Worm (Caenorhabditis elegans) whole organism, early embryonic: Measurements from ENCODE around the gene K10D2.8.
A peak's percentile ranks its signal among the peaks of the same experiment; 100 is the strongest.

ENCODE experiments used
- B0310.2 ChIP-seq: sonication (generic microtip); optimal IDR thresholded peaks from 2 replicates; lab custom pipeline; 2016; ENCODE audit warnings: mild to moderate bottlenecking, missing genetic modification characterization, missing compliant biosample characterization
- F13C5.2 ChIP-seq: sonication (generic microtip); optimal IDR thresholded peaks from 2 replicates; lab custom pipeline; 2017; ENCODE audit warnings: mild to moderate bottlenecking, missing genetic modification characterization, inconsistent platforms, missing compliant biosample characterization
- aly-1 ChIP-seq: sonication (generic microtip); optimal IDR thresholded peaks from 2 replicates; lab custom pipeline; 2016; ENCODE audit warnings: missing genetic modification characterization, missing compliant biosample characterization
- ama-1 ChIP-seq: fragments of 150-350 bp; optimal IDR thresholded peaks from 2 replicates; lab custom pipeline; 2014
- ceh-13 ChIP-seq: fragments of 200-800 bp; sonication (Bioruptor generic); optimal IDR thresholded peaks from 2 replicates; lab custom pipeline; 2018; ENCODE audit warnings: mild to moderate bottlenecking, missing genetic modification characterization, missing compliant biosample characterization
- ceh-36 ChIP-seq: sonication (generic microtip); optimal IDR thresholded peaks from 2 replicates; lab custom pipeline; 2016; ENCODE audit warnings: missing genetic modification characterization, inconsistent platforms, missing compliant biosample characterization
- flt-1 ChIP-seq: fragments of 200-800 bp; sonication (Bioruptor generic); IDR thresholded peaks from 2 replicates; pipeline ENCODE4 v1.3.6; 2022; ENCODE audit warnings: missing genetic modification characterization, missing compliant biosample characterization
- hmbx-1 ChIP-seq: sonication (generic microtip); optimal IDR thresholded peaks from 2 replicates; lab custom pipeline; 2016; ENCODE audit warnings: mild to moderate bottlenecking, missing genetic modification characterization, missing compliant biosample characterization
- hmg-4 ChIP-seq: fragments of 200-800 bp; sonication (Bioruptor generic); optimal IDR thresholded peaks from 2 replicates; lab custom pipeline; 2018; ENCODE audit warnings: mild to moderate bottlenecking, missing genetic modification characterization, missing compliant biosample characterization
- hnd-1 ChIP-seq: sonication (generic microtip); optimal IDR thresholded peaks from 2 replicates; lab custom pipeline; 2016; ENCODE audit warnings: missing genetic modification characterization, missing compliant biosample characterization
- pes-1 ChIP-seq: fragments of 200-800 bp; sonication (Bioruptor generic); IDR thresholded peaks from 2 replicates; pipeline ENCODE4 v1.3.6; 2022; ENCODE audit warnings: missing genetic modification reagents, missing genetic modification characterization, missing compliant biosample characterization
- tbx-11 ChIP-seq: fragments of 200-800 bp; sonication (Bioruptor generic); IDR thresholded peaks from 2 replicates; pipeline ENCODE4 v1.3.6; 2022; ENCODE audit warnings: missing genetic modification characterization, missing compliant biosample characterization
- tra-4 ChIP-seq: sonication (generic microtip); optimal IDR thresholded peaks from 2 replicates; lab custom pipeline; 2017; ENCODE audit warnings: missing genetic modification characterization, missing compliant biosample characterization

DNA sequence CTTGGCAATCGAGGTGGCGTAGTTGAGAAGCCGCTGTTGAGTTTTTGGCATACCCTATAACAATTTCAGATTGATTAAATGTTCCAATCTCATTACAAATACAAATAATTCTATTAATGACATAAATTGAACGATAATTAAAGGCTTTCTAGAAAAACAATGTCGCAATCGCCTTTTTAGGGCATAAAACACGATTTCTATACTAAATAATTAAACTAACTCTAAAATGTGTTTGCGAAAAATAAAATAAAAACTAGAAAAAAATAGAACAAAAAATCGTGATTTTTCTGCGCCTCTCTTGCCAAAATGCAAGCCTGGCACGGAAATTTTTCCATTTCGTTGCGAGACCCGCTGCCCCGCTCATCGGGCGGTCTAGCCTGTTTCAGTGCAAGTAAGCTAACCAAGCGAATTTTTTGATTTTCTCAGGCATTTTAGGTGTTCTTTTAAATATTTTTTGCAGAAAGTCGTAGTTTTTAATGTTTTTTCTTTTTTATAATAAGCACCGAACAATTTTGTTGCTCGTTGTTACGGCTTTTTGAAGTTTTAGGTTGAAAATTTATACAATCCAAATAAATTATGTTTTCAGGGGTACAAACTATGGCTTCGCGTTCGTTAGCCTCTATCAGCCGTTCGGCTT lies 39.4 kb downstream of the K10D2.8 start, which contains the start of the genes C34E10.12, C34E10.10 and atp-2:
- no peak for TF ChIP-seq ama-1 (lab: Kevin White, UChicago)
- peak; percentile 51; the same call in 1 of the 2 replicates for TF ChIP-seq pes-1 (GFP tag; lab: Robert Waterston, UW)
- TF ChIP-seq hnd-1 (tag; lab: Kevin White, UChicago), result no peak
- TF ChIP-seq hmg-4, result peak; percentile 14
- no peak for TF ChIP-seq B0310.2 (tag; lab: Kevin White, UChicago)
- no peak for TF ChIP-seq flt-1 (GFP tag; lab: Robert Waterston, UW)
- no peak for TF ChIP-seq ceh-13 (GFP tag; lab: Kevin White, UChicago)
- no peak for TF ChIP-seq tra-4
- TF ChIP-seq aly-1 (tag; lab: Kevin White, UChicago), result no peak
- peak; percentile 75 for TF ChIP-seq F13C5.2 (tag; lab: Kevin White, UChicago)
- no peak for TF ChIP-seq ceh-36 (tag; lab: Kevin White, UChicago)
- TF ChIP-seq hmbx-1 (tag; lab: Kevin White, UChicago), result no peak
- TF ChIP-seq tbx-11 (GFP tag; lab: Robert Waterston, UW), result no peak
